Fruit fly (Drosophila melanogaster) whole organism, prepupa: ENCODE results near the gene CG9021.

Source experiments
- Blimp-1 ChIP-seq: fragments of 200-800 bp; sonication (Bioruptor generic); optimal IDR thresholded peaks from 3 replicates; lab custom pipeline; 2017; ENCODE audit warnings: missing biosample characterization, missing genetic modification characterization, mild to moderate bottlenecking, moderate library complexity, missing genetic modification reagents
- CG11762 ChIP-seq: fragments of 200-800 bp; sonication (Bioruptor generic); optimal IDR thresholded peaks from 3 replicates; lab custom pipeline; 2016; ENCODE audit warnings: missing biosample characterization, missing genetic modification characterization; ENCODE audit not compliant: insufficient read depth
- CG11902 ChIP-seq: fragments of 200-800 bp; sonication (Bioruptor generic); optimal IDR thresholded peaks from 3 replicates; lab custom pipeline; 2016; ENCODE audit warnings: missing biosample characterization, missing genetic modification characterization
- CG15336 ChIP-seq: fragments of 200-800 bp; sonication (Bioruptor generic); IDR thresholded peaks from 2 replicates; pipeline ENCODE4 v1.3.6; 2022; ENCODE audit warnings: missing biosample characterization, missing genetic modification characterization
- CG16779 ChIP-seq: fragments of 200-800 bp; sonication (Bioruptor generic); optimal IDR thresholded peaks from 3 replicates; lab custom pipeline; 2017; ENCODE audit warnings: missing biosample characterization, mild to moderate bottlenecking, missing genetic modification characterization
- CG3032 ChIP-seq: fragments of 200-800 bp; optimal IDR thresholded peaks from 2 replicates; lab custom pipeline; 2019; ENCODE audit warnings: missing biosample characterization, mild to moderate bottlenecking, missing genetic modification characterization, moderate library complexity
- CG32006 ChIP-seq: fragments of 200-800 bp; sonication (Bioruptor generic); optimal IDR thresholded peaks from 3 replicates; lab custom pipeline; 2017; ENCODE audit warnings: missing biosample characterization, mild to moderate bottlenecking, missing genetic modification characterization
- CG3919 ChIP-seq: fragments of 200-800 bp; sonication (Bioruptor generic); optimal IDR thresholded peaks from 3 replicates; lab custom pipeline; 2016; ENCODE audit warnings: missing biosample characterization, missing genetic modification characterization
- CG4318 ChIP-seq: fragments of 200-800 bp; sonication (Bioruptor generic); optimal IDR thresholded peaks from 3 replicates; lab custom pipeline; 2017; ENCODE audit warnings: missing biosample characterization, mild to moderate bottlenecking, missing genetic modification characterization
- CG6276 ChIP-seq: fragments of 200-800 bp; sonication (Bioruptor generic); optimal IDR thresholded peaks from 2 replicates; lab custom pipeline; 2017; ENCODE audit warnings: missing biosample characterization, mild to moderate bottlenecking, missing genetic modification characterization
- CG6792 ChIP-seq: fragments of 200-800 bp; sonication (Bioruptor generic); optimal IDR thresholded peaks from 3 replicates; lab custom pipeline; 2016; ENCODE audit warnings: missing biosample characterization, missing genetic modification characterization
- CG8119 ChIP-seq: fragments of 200-800 bp; sonication (Bioruptor generic); IDR thresholded peaks from 3 replicates; pipeline ENCODE4 v1.3.6; 2022; ENCODE audit warnings: missing biosample characterization, missing genetic modification characterization
- CG8319 ChIP-seq: fragments of 200-800 bp; sonication (Bioruptor generic); optimal IDR thresholded peaks from 3 replicates; lab custom pipeline; 2016; ENCODE audit warnings: missing biosample characterization, missing genetic modification characterization
- CG9139 ChIP-seq: fragments of 200-800 bp; sonication (Bioruptor generic); optimal IDR thresholded peaks from 3 replicates; lab custom pipeline; 2017; ENCODE audit warnings: missing biosample characterization, mild to moderate bottlenecking, missing genetic modification characterization
- Eip75B ChIP-seq: fragments of 200-800 bp; sonication (Bioruptor generic); optimal IDR thresholded peaks from 3 replicates; lab custom pipeline; 2016; ENCODE audit warnings: missing biosample characterization, missing genetic modification characterization
- Eip78C ChIP-seq: fragments of 200-800 bp; sonication (Bioruptor generic); peaks from one replicate; lab custom pipeline; 2016; ENCODE audit warnings: missing biosample characterization, missing genetic modification characterization
- Eip93F ChIP-seq: fragments of 200-800 bp; sonication (Bioruptor generic); optimal IDR thresholded peaks from 2 replicates; lab custom pipeline; 2016; ENCODE audit warnings: missing biosample characterization, mild to moderate bottlenecking, missing genetic modification characterization
- Gug ChIP-seq: fragments of 200-800 bp; sonication (Bioruptor generic); IDR thresholded peaks from 2 replicates; pipeline ENCODE4 v1.3.6; 2022; ENCODE audit warnings: missing biosample characterization, missing genetic modification characterization
- Hr4 ChIP-seq: fragments of 200-800 bp; sonication (Bioruptor generic); optimal IDR thresholded peaks from 3 replicates; lab custom pipeline; 2016; ENCODE audit warnings: missing biosample characterization, missing genetic modification characterization
- Lpt ChIP-seq: fragments of 200-800 bp; sonication (Bioruptor generic); optimal IDR thresholded peaks from 3 replicates; lab custom pipeline; 2016; ENCODE audit warnings: missing biosample characterization, missing genetic modification characterization
- Met ChIP-seq: fragments of 200-800 bp; sonication (Bioruptor generic); optimal IDR thresholded peaks from 3 replicates; lab custom pipeline; 2016; ENCODE audit warnings: missing biosample characterization, missing genetic modification characterization
- OdsH ChIP-seq: fragments of 200-800 bp; sonication (Bioruptor generic); optimal IDR thresholded peaks from 3 replicates; lab custom pipeline; 2016; ENCODE audit warnings: missing biosample characterization, missing genetic modification characterization
- Sox14 ChIP-seq: fragments of 200-800 bp; sonication (Bioruptor generic); optimal IDR thresholded peaks from 3 replicates; lab custom pipeline; 2016; ENCODE audit warnings: missing biosample characterization, missing genetic modification characterization
- achi ChIP-seq: fragments of 200-800 bp; sonication (Bioruptor generic); optimal IDR thresholded peaks from 3 replicates; lab custom pipeline; 2016; ENCODE audit warnings: missing biosample characterization, missing genetic modification characterization
- acj6 ChIP-seq: fragments of 200-800 bp; sonication (Bioruptor generic); optimal IDR thresholded peaks from 3 replicates; lab custom pipeline; 2016; ENCODE audit warnings: missing biosample characterization, missing genetic modification characterization
- cyc ChIP-seq: fragments of 200-800 bp; sonication (Bioruptor generic); optimal IDR thresholded peaks from 3 replicates; lab custom pipeline; 2016; ENCODE audit warnings: missing biosample characterization, missing genetic modification characterization
- dac ChIP-seq: fragments of 200-800 bp; sonication (Bioruptor generic); optimal IDR thresholded peaks from 2 replicates; lab custom pipeline; 2017; ENCODE audit warnings: missing biosample characterization, mild to moderate bottlenecking, missing genetic modification characterization
- eg ChIP-seq: fragments of 200-800 bp; sonication (Bioruptor generic); IDR thresholded peaks from 3 replicates; pipeline ENCODE4 v1.3.6; 2022; ENCODE audit warnings: missing biosample characterization, missing genetic modification characterization
- esn ChIP-seq: fragments of 200-800 bp; sonication (Bioruptor generic); optimal IDR thresholded peaks from 2 replicates; lab custom pipeline; 2016; ENCODE audit warnings: missing biosample characterization, mild to moderate bottlenecking, missing genetic modification characterization, moderate library complexity
- fkh ChIP-seq: fragments of 200-800 bp; sonication (Bioruptor generic); optimal IDR thresholded peaks from 3 replicates; lab custom pipeline; 2017; ENCODE audit warnings: missing biosample characterization, mild to moderate bottlenecking, missing genetic modification characterization, moderate library complexity
- net ChIP-seq: fragments of 200-800 bp; sonication (Bioruptor generic); optimal IDR thresholded peaks from 3 replicates; lab custom pipeline; 2016; ENCODE audit warnings: missing biosample characterization, missing genetic modification characterization
- pdm3 ChIP-seq: fragments of 200-800 bp; sonication (Bioruptor generic); optimal IDR thresholded peaks from 3 replicates; lab custom pipeline; 2016; ENCODE audit warnings: missing biosample characterization, missing genetic modification characterization
- salr ChIP-seq, 2 experiments: fragments of 200-800 bp; sonication (Bioruptor generic); optimal IDR thresholded peaks; 3 replicates each; lab custom pipeline; 2016 to 2018; ENCODE audit warnings: missing biosample characterization in 2 of 2, missing genetic modification characterization in 2 of 2, mild to moderate bottlenecking in 1 of 2
- ss ChIP-seq, 2 experiments: fragments of 200-800 bp; sonication (Bioruptor generic); optimal IDR thresholded peaks; 2 replicates in 1 of 2; 3 replicates in 1 of 2; lab custom pipeline; 2017 to 2018; ENCODE audit warnings: mild to moderate bottlenecking in 2 of 2, missing biosample characterization in 2 of 2, missing genetic modification characterization in 2 of 2, moderate library complexity in 1 of 2
- topi ChIP-seq: fragments of 200-800 bp; sonication (Bioruptor generic); optimal IDR thresholded peaks from 3 replicates; lab custom pipeline; 2016; ENCODE audit warnings: missing biosample characterization, missing genetic modification characterization
- vri ChIP-seq: fragments of 200-800 bp; sonication (Bioruptor generic); optimal IDR thresholded peaks from 3 replicates; lab custom pipeline; 2016; ENCODE audit warnings: missing biosample characterization, mild to moderate bottlenecking, missing genetic modification characterization

The CG9021 gene

DNA sequence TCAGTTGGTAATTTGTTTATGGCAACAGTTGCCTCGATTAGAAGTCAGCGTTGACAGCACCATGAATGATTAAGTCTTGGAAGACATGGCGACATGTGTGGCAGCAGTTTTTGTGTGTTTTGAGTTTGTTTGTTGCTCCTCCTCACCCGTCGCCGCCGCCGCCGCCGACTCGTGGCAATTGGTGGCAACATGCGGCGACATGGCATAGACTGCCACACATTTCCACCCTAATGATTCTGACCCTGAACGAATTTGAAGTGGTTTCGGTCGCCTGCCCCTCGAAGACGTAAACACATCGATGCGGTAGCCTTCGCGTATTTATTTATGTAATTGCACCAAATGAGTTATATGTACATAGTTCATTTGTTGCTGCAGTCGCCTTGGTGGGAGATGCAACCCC lies 1.6 kb downstream of the CG9021 start:
- TF ChIP-seq topi (GFP tag; lab: Kevin White, UChicago) (no peak), acj6 (GFP tag; lab: Kevin White, UChicago) (no peak), Eip93F (no peak), vri (GFP tag; lab: Kevin White, UChicago) (no peak)

DNA sequence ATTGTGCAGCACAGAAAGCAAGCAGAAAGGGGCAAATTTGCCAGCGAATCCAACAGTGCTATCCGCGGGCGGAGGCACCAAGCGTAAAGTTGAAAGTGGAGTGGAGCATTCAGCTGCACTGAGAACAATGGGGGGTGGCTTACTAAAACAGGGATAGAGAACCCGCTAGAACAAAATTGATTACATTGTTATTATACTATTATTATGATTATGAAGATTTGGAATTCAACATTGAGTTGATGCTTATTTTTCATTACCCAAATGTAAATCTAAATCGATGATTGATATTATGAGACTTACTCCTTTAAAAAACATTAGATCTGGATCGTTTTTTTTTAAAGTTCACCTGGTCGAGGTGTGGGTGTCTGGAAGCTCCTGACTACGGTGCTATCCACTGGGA lies 2.9 kb downstream of the CG9021 start:
- no peak for TF ChIP-seq CG11762 (GFP tag; lab: Kevin White, UChicago)
- TF ChIP-seq CG9139 (GFP tag; lab: Kevin White, UChicago): no peak
- TF ChIP-seq salr (GFP tag; optimal IDR thresholded peaks at IDR 0.05; lab: Kevin White, UChicago): peak in 1 of 2 experiments; percentile 4
- no peak for TF ChIP-seq CG6792 (GFP tag; lab: Kevin White, UChicago)
- TF ChIP-seq Hr4 (GFP tag; lab: Kevin White, UChicago): peak; percentile 12
- peak; percentile 54 for TF ChIP-seq CG32006
- TF ChIP-seq Gug: no peak
- peak; percentile 35; the same call in 1 of the 3 replicates for TF ChIP-seq CG8119
- peak; percentile 19 for TF ChIP-seq CG3919 (GFP tag; lab: Kevin White, UChicago)
- no peak for TF ChIP-seq Blimp-1
- TF ChIP-seq ss (GFP tag; optimal IDR thresholded peaks at IDR 0.05; lab: Kevin White, UChicago): no peak
- no peak for TF ChIP-seq OdsH (GFP tag; lab: Kevin White, UChicago)
- no peak for TF ChIP-seq cyc (GFP tag; lab: Kevin White, UChicago)
- TF ChIP-seq Eip78C (GFP tag; lab: Kevin White, UChicago): peak; percentile 53
- no peak for TF ChIP-seq CG4318 (GFP tag; lab: Kevin White, UChicago)
- peak; percentile 37 for TF ChIP-seq CG15336 (GFP tag; lab: Robert Waterston, UW)
- no peak for TF ChIP-seq Lpt (GFP tag; lab: Kevin White, UChicago)
- TF ChIP-seq dac: no peak
- TF ChIP-seq CG6276 (GFP tag; lab: Kevin White, UChicago): peak; percentile 22
- no peak for TF ChIP-seq Met (GFP tag; lab: Kevin White, UChicago)
- TF ChIP-seq Sox14 (GFP tag; lab: Kevin White, UChicago): peak; percentile 4
- peak; percentile 23 for TF ChIP-seq achi (GFP tag; lab: Kevin White, UChicago)
- peak; percentile 2 for TF ChIP-seq pdm3
- peak; percentile 39; the same call in 1 of the 3 replicates for TF ChIP-seq eg
- TF ChIP-seq, all 60 proteins: peak for 12

DNA sequence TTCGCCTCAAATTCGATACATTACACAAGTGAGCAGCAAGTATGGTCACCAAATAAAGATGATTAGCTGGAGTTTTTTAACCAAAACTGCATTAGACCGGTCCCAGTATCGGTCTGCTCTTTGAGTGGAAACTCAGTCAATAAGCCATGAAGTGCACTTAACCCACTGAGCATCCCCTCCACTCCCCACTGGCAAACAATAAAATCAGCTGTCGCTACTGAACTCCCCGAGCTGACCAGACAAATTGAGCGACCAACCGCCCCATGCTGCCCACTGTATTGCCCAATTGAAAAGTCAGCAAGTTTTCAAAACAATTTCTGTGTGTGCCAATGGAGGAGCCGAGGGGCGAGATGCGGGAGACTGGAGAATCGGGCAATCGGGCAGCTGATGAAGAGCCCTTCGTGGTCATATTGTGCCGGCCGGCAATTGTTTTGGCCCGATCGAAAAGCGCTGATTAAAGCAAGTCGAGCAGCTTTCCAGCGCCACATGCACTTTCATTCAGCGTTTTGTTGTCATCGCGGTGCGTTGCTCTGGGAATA lies 5.2 kb downstream of the CG9021 start:
- TF ChIP-seq acj6 (GFP tag; lab: Kevin White, UChicago): no peak
- no peak for TF ChIP-seq CG3032 (tag; lab: Kevin White, UChicago)
- TF ChIP-seq esn (GFP tag; lab: Kevin White, UChicago): no peak
- no peak for TF ChIP-seq CG11902 (GFP tag; lab: Kevin White, UChicago)
- TF ChIP-seq Eip78C (GFP tag; lab: Kevin White, UChicago): peak; percentile 23
- peak; percentile 11 for TF ChIP-seq Blimp-1

DNA sequence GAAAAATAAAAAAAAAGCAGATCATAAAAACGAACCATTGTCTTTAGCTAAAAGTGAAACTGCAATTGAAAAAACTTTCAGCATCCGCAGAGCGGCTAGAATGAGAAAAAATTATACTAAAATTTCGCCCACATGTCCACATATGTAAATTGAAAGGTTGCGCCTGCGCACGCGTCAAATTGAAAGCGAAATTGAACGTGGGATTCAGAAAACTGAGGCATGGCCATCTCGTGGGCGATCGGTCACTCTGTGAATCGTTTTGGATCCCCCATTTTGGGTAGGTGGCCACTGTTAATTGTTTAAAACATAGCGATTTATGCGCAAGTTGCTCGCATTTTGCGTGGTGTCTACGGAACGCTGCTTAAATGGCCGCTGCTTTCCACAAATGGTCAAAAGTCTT lies 10.0 kb downstream of the CG9021 start:
- no peak for TF ChIP-seq Eip93F
- no peak for TF ChIP-seq CG11762 (GFP tag; lab: Kevin White, UChicago)
- no peak for TF ChIP-seq Lpt (GFP tag; lab: Kevin White, UChicago)
- no peak for TF ChIP-seq net (GFP tag; lab: Kevin White, UChicago)
- no peak for TF ChIP-seq Met (GFP tag; lab: Kevin White, UChicago)
- TF ChIP-seq CG6276 (GFP tag; lab: Kevin White, UChicago): no peak
- no peak for TF ChIP-seq CG16779 (tag; lab: Kevin White, UChicago)
- no peak for TF ChIP-seq fkh (GFP tag; lab: Kevin White, UChicago)
- TF ChIP-seq CG3032 (tag; lab: Kevin White, UChicago): no peak
- no peak for TF ChIP-seq cyc (GFP tag; lab: Kevin White, UChicago)
- TF ChIP-seq vri (GFP tag; lab: Kevin White, UChicago): no peak
- no peak for TF ChIP-seq Eip75B
- no peak for TF ChIP-seq CG8319 (GFP tag; lab: Kevin White, UChicago)
